Fruit fly (Drosophila melanogaster) whole organism, embryonic: ENCODE measurements around the gene CG1136.
A peak's percentile ranks its signal among the peaks of the same experiment; 100 is the strongest.

Experiments used
- Antp ChIP-seq: fragments of 200-800 bp; sonication (Bioruptor generic); optimal IDR thresholded peaks from 3 replicates; lab custom pipeline; 2016; ENCODE audit warnings: missing biosample characterization, missing genetic modification characterization
- BEAF-32 ChIP-seq: fragments of 200-800 bp; sonication (Bioruptor generic); optimal IDR thresholded peaks from 3 replicates; lab custom pipeline; 2017; ENCODE audit warnings: missing biosample characterization, missing genetic modification characterization, mild to moderate bottlenecking, moderate library complexity, missing genetic modification reagents
- CG10267 ChIP-seq: fragments of 200-800 bp; sonication (Bioruptor generic); optimal IDR thresholded peaks from 2 replicates; lab custom pipeline; 2018; ENCODE audit warnings: missing biosample characterization, mild to moderate bottlenecking, missing genetic modification characterization, moderate library complexity
- CG10431 ChIP-seq: fragments of 200-800 bp; sonication (Bioruptor generic); optimal IDR thresholded peaks from 3 replicates; lab custom pipeline; 2018; ENCODE audit warnings: missing biosample characterization, mild to moderate bottlenecking, missing genetic modification characterization
- CG10462 ChIP-seq: fragments of 200-800 bp; sonication (Bioruptor generic); optimal IDR thresholded peaks from 2 replicates; lab custom pipeline; 2016; ENCODE audit warnings: missing biosample characterization, missing genetic modification characterization
- CG11504 ChIP-seq: fragments of 200-800 bp; sonication (Bioruptor generic); optimal IDR thresholded peaks from 3 replicates; lab custom pipeline; 2019; ENCODE audit warnings: missing biosample characterization, mild to moderate bottlenecking, missing genetic modification characterization, moderate library complexity
- CG14710 ChIP-seq: fragments of 200-800 bp; sonication (Bioruptor generic); optimal IDR thresholded peaks from 3 replicates; lab custom pipeline; 2019; ENCODE audit warnings: missing biosample characterization, mild to moderate bottlenecking, missing genetic modification characterization, moderate library complexity
- CG15011 ChIP-seq: fragments of 200-800 bp; sonication (Bioruptor generic); optimal IDR thresholded peaks from 3 replicates; lab custom pipeline; 2018; ENCODE audit warnings: missing biosample characterization, mild to moderate bottlenecking, missing genetic modification characterization
- CG2199 ChIP-seq: fragments of 200-800 bp; sonication (Bioruptor generic); IDR thresholded peaks from 3 replicates; pipeline ENCODE4 v1.3.6; 2022; ENCODE audit warnings: missing biosample characterization, missing genetic modification characterization
- CG2678 ChIP-seq: fragments of 200-800 bp; sonication (Bioruptor generic); optimal IDR thresholded peaks from 3 replicates; lab custom pipeline; 2019; ENCODE audit warnings: missing biosample characterization, mild to moderate bottlenecking, missing genetic modification characterization, moderate library complexity
- CG33213 ChIP-seq: fragments of 200-800 bp; sonication (Bioruptor generic); optimal IDR thresholded peaks from 3 replicates; lab custom pipeline; 2016; ENCODE audit warnings: missing biosample characterization, missing genetic modification characterization
- CG3995 ChIP-seq: fragments of 200-800 bp; sonication (Bioruptor generic); optimal IDR thresholded peaks from 3 replicates; lab custom pipeline; 2016; ENCODE audit warnings: missing biosample characterization, missing genetic modification characterization
- CG6175 ChIP-seq: fragments of 200-800 bp; sonication (Bioruptor generic); IDR thresholded peaks from 3 replicates; pipeline ENCODE4 v1.3.6; 2022; ENCODE audit warnings: missing biosample characterization, missing genetic modification characterization
- CG8359 ChIP-seq: fragments of 200-800 bp; sonication (Bioruptor generic); optimal IDR thresholded peaks from 2 replicates; lab custom pipeline; 2017; ENCODE audit warnings: missing biosample characterization, mild to moderate bottlenecking, missing genetic modification characterization, borderline replicate concordance
- CG9797 ChIP-seq: fragments of 200-800 bp; sonication (Bioruptor generic); optimal IDR thresholded peaks from 3 replicates; lab custom pipeline; 2018; ENCODE audit warnings: missing biosample characterization, mild to moderate bottlenecking, missing genetic modification characterization
- CoRest ChIP-seq: fragments of 200-800 bp; sonication (Bioruptor generic); optimal IDR thresholded peaks from 3 replicates; lab custom pipeline; 2018; ENCODE audit warnings: missing biosample characterization, mild to moderate bottlenecking, missing genetic modification characterization, moderate library complexity
- Dad ChIP-seq: fragments of 200-800 bp; sonication (Bioruptor generic); optimal IDR thresholded peaks from 3 replicates; lab custom pipeline; 2016; ENCODE audit warnings: missing biosample characterization, missing genetic modification characterization
- Dek ChIP-seq: fragments of 200-800 bp; sonication (Bioruptor generic); optimal IDR thresholded peaks from 3 replicates; lab custom pipeline; 2019; ENCODE audit warnings: missing biosample characterization, mild to moderate bottlenecking, missing genetic modification characterization, moderate library complexity
- Dll ChIP-seq: fragments of 200-800 bp; sonication (Bioruptor generic); IDR thresholded peaks from 4 replicates; pipeline ENCODE4 v1.3.6; 2022; ENCODE audit warnings: missing biosample characterization, missing genetic modification characterization; ENCODE audit not compliant: partially characterized antibody
- Dp ChIP-seq: fragments of 200-800 bp; sonication (Bioruptor generic); optimal IDR thresholded peaks from 2 replicates; lab custom pipeline; 2018; ENCODE audit warnings: missing biosample characterization, mild to moderate bottlenecking, missing genetic modification characterization, moderate library complexity
- E2f2 ChIP-seq: fragments of 200-800 bp; sonication (Bioruptor generic); IDR thresholded peaks from 2 replicates; pipeline ENCODE4 v1.3.6; 2022; ENCODE audit warnings: missing biosample characterization, missing genetic modification characterization
- Hand ChIP-seq: fragments of 200-800 bp; sonication (Bioruptor generic); optimal IDR thresholded peaks from 2 replicates; lab custom pipeline; 2017; ENCODE audit warnings: mild to moderate bottlenecking, missing biosample characterization, missing genetic modification reagents, missing genetic modification characterization
- Med ChIP-seq: fragments of 200-800 bp; sonication (Bioruptor generic); peaks from one replicate; lab custom pipeline; 2016; ENCODE audit warnings: missing biosample characterization, missing genetic modification characterization, mild to moderate bottlenecking, inconsistent platforms, moderate library complexity
- PHDP ChIP-seq: fragments of 200-800 bp; sonication (Bioruptor generic); optimal IDR thresholded peaks from 3 replicates; lab custom pipeline; 2018; ENCODE audit warnings: missing biosample characterization, mild to moderate bottlenecking, missing genetic modification characterization, moderate library complexity
- Pdp1 ChIP-seq, 2 experiments: fragments of 200-800 bp; sonication (Bioruptor generic); optimal IDR thresholded peaks; 3 replicates each; lab custom pipeline; 2016; ENCODE audit warnings: missing biosample characterization in 2 of 2, missing genetic modification characterization in 2 of 2, mild to moderate bottlenecking in 1 of 2, moderate library complexity in 1 of 2
- Ravus ChIP-seq: fragments of 200-800 bp; sonication (Bioruptor generic); IDR thresholded peaks from 2 replicates; pipeline ENCODE4 v1.3.6; 2022; ENCODE audit warnings: missing biosample characterization, missing genetic modification characterization
- Sox100B ChIP-seq: fragments of 200-800 bp; sonication (Bioruptor generic); optimal IDR thresholded peaks from 3 replicates; lab custom pipeline; 2018; ENCODE audit warnings: missing biosample characterization, mild to moderate bottlenecking, missing genetic modification characterization
- Sry-δ ChIP-seq: fragments of 200-800 bp; sonication (Bioruptor generic); optimal IDR thresholded peaks from 2 replicates; lab custom pipeline; 2016; ENCODE audit warnings: missing biosample characterization, missing genetic modification characterization
- Xbp1 ChIP-seq: fragments of 200-800 bp; sonication (Bioruptor generic); optimal IDR thresholded peaks from 3 replicates; lab custom pipeline; 2016; ENCODE audit warnings: missing biosample characterization, mild to moderate bottlenecking, missing genetic modification characterization
- YL-1 ChIP-seq: fragments of 200-800 bp; sonication (Bioruptor generic); optimal IDR thresholded peaks from 3 replicates; lab custom pipeline; 2017; ENCODE audit warnings: missing biosample characterization, mild to moderate bottlenecking, missing genetic modification characterization
- amos ChIP-seq: fragments of 200-800 bp; sonication (Bioruptor generic); IDR thresholded peaks from 2 replicates; pipeline ENCODE4 v1.3.6; 2022; ENCODE audit warnings: missing biosample characterization, missing genetic modification characterization; ENCODE audit not compliant: partially characterized antibody
- bsh ChIP-seq, 2 experiments: fragments of 200-800 bp; sonication (Bioruptor generic); optimal IDR thresholded peaks; 2 replicates each; lab custom pipeline; 2017 to 2018; ENCODE audit warnings: mild to moderate bottlenecking in 2 of 2, missing biosample characterization in 2 of 2, missing genetic modification characterization in 2 of 2, moderate library complexity in 1 of 2
- cg ChIP-seq: fragments of 200-800 bp; sonication (Bioruptor generic); optimal IDR thresholded peaks from 3 replicates; lab custom pipeline; 2019; ENCODE audit warnings: missing biosample characterization, mild to moderate bottlenecking, missing genetic modification characterization, moderate library complexity
- gfzf ChIP-seq: fragments of 200-800 bp; sonication (Bioruptor generic); optimal IDR thresholded peaks from 2 replicates; lab custom pipeline; 2016; ENCODE audit warnings: missing biosample characterization, mild to moderate bottlenecking, missing genetic modification characterization, moderate library complexity
- hkb ChIP-seq, 2 experiments: fragments of 200-800 bp in 1 of 2; fragments of >200 bp in 1 of 2; sonication (Bioruptor generic) in 1 of 2; IDR thresholded peaks in 1 of 2; optimal IDR thresholded peaks in 1 of 2; 2 replicates each; pipeline versions ENCODE4 v1.3.6 to Lab custom; 2017 to 2022; ENCODE audit warnings: missing biosample characterization in 1 of 2, missing genetic modification characterization in 1 of 2
- kni ChIP-seq: fragments of 200-800 bp; sonication (Bioruptor generic); optimal IDR thresholded peaks from 3 replicates; lab custom pipeline; 2017; ENCODE audit warnings: mild to moderate bottlenecking, missing biosample characterization, missing genetic modification reagents, missing genetic modification characterization
- nerfin-2 ChIP-seq: fragments of 200-800 bp; sonication (Bioruptor generic); IDR thresholded peaks from 2 replicates; pipeline ENCODE4 v1.3.6; 2022; ENCODE audit warnings: missing biosample characterization, missing genetic modification characterization; ENCODE audit not compliant: partially characterized antibody
- p53 ChIP-seq: fragments of 200-800 bp; sonication (Bioruptor generic); optimal IDR thresholded peaks from 2 replicates; lab custom pipeline; 2016; ENCODE audit warnings: missing biosample characterization, missing genetic modification characterization
- repo ChIP-seq: fragments of 200-800 bp; sonication (Bioruptor generic); optimal IDR thresholded peaks from 2 replicates; lab custom pipeline; 2016; ENCODE audit warnings: missing biosample characterization, missing genetic modification characterization
- row ChIP-seq: fragments of 200-800 bp; sonication (Bioruptor generic); IDR thresholded peaks from 3 replicates; pipeline ENCODE4 v1.3.6; 2022; ENCODE audit warnings: missing biosample characterization, missing genetic modification characterization
- scrt ChIP-seq: fragments of 200-800 bp; sonication (Bioruptor generic); optimal IDR thresholded peaks from 2 replicates; lab custom pipeline; 2018; ENCODE audit warnings: missing biosample characterization, mild to moderate bottlenecking, missing genetic modification characterization, moderate library complexity
- sd ChIP-seq: fragments of 200-800 bp; sonication (Bioruptor generic); optimal IDR thresholded peaks from 3 replicates; lab custom pipeline; 2018; ENCODE audit warnings: missing biosample characterization, mild to moderate bottlenecking, missing genetic modification characterization, moderate library complexity
- sens ChIP-seq: fragments of 200-800 bp; sonication (Bioruptor generic); peaks from one replicate; lab custom pipeline; 2016; ENCODE audit warnings: missing biosample characterization, missing genetic modification characterization
- sisA ChIP-seq: fragments of 200-800 bp; sonication (Bioruptor generic); IDR thresholded peaks from 2 replicates; pipeline ENCODE4 v1.3.6; 2022; ENCODE audit warnings: missing biosample characterization, missing genetic modification characterization
- tap ChIP-seq: fragments of 200-800 bp; optimal IDR thresholded peaks from 3 replicates; lab custom pipeline; 2019; ENCODE audit warnings: missing biosample characterization, mild to moderate bottlenecking, missing genetic modification characterization, moderate library complexity
- trem ChIP-seq: fragments of 200-800 bp; optimal IDR thresholded peaks from 3 replicates; lab custom pipeline; 2019; ENCODE audit warnings: missing biosample characterization, mild to moderate bottlenecking, missing genetic modification characterization, moderate library complexity
- twi ChIP-seq: fragments of 200-800 bp; optimal IDR thresholded peaks from 2 replicates; lab custom pipeline; 2019; ENCODE audit warnings: missing biosample characterization, mild to moderate bottlenecking, missing genetic modification characterization, moderate library complexity
- wek ChIP-seq: fragments of 200-800 bp; sonication (Bioruptor generic); optimal IDR thresholded peaks from 3 replicates; lab custom pipeline; 2018; ENCODE audit warnings: missing biosample characterization, mild to moderate bottlenecking, missing genetic modification characterization, moderate library complexity

Gene CG1136

DNA sequence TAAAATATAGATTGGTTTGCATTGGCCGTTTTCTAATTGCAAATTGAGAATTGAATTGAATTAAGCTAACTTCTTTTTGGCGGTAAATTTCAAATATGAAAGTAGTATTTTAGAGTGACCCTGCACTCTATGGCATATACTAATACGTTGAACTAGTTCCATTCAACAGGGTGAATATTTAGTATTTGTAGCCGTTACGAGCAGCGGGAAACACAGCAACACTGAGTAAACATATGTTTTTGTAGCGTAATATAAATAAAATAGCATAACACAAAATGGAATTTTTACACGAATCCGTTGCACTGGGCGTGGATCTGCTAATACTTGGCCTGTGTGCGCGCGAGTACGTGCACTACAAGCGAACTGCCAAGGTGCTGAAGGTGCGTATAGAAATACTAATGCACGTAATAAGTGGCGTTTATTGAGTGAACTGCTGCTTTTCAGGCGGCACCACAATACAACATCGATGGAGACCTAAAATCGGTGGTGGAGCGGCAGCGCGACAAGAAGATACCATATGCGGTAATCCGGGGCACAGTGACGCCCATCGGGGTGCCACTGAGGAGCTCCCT lies 25.1 kb upstream of the CG1136 start, which contains the start of gene Mul1 (continued):
- no peak for TF ChIP-seq Antp
- TF ChIP-seq Dek (tag; lab: Kevin White, UChicago) = no peak
- TF ChIP-seq Dll (GFP tag; lab: Robert Waterston, UW) = no peak
- TF ChIP-seq sens (GFP tag; lab: Kevin White, UChicago) = peak; percentile 53
- no peak for TF ChIP-seq CG10462 (GFP tag; lab: Kevin White, UChicago)
- no peak for TF ChIP-seq Ravus (GFP tag; lab: Robert Waterston, UW)
- TF ChIP-seq CG15011 (GFP tag; lab: Kevin White, UChicago) = no peak
- no peak for TF ChIP-seq CG6175
- peak; percentile 78 for TF ChIP-seq CG9797 (GFP tag; lab: Kevin White, UChicago)
- peak; percentile 10 for TF ChIP-seq PHDP (tag; lab: Kevin White, UChicago)
- no peak for TF ChIP-seq CG3995 (GFP tag; lab: Kevin White, UChicago)
- TF ChIP-seq cg = no peak
- TF ChIP-seq CoRest = peak; percentile 11
- peak; percentile 19 for TF ChIP-seq CG10267 (tag; lab: Kevin White, UChicago)
- no peak for TF ChIP-seq Hand (GFP tag; lab: Kevin White, UChicago)
- TF ChIP-seq scrt (GFP tag; lab: Kevin White, UChicago) = peak; percentile 83
- TF ChIP-seq BEAF-32 = peak; percentile 36
- no peak for TF ChIP-seq kni
- no peak for TF ChIP-seq CG2199 (GFP tag; lab: Robert Waterston, UW)
- peak; percentile 88 for TF ChIP-seq gfzf (GFP tag; lab: Kevin White, UChicago)
- no peak for TF ChIP-seq hkb (optimal IDR thresholded peaks at IDR 0.05; lab: Kevin White, UChicago)
- TF ChIP-seq hkb (GFP tag; IDR thresholded peaks at IDR 0.05; lab: Robert Waterston, UW) = 0 out of 2 replicates have a peak, but pooled peaks have one; percentile 8
- TF ChIP-seq Med = peak; percentile 75
- no peak for TF ChIP-seq tap (tag; lab: Kevin White, UChicago)
- TF ChIP-seq p53 = no peak
- peak; percentile 42 for TF ChIP-seq YL-1 (GFP tag; lab: Kevin White, UChicago)
- TF ChIP-seq sisA (GFP tag; lab: Robert Waterston, UW) = no peak
- peak; percentile 33 for TF ChIP-seq twi (tag; lab: Kevin White, UChicago)
- TF ChIP-seq Pdp1 (GFP tag; optimal IDR thresholded peaks at IDR 0.05; lab: Kevin White, UChicago) = peak in 1 of 2 experiments; percentile 77
- TF ChIP-seq amos (GFP tag; lab: Robert Waterston, UW) = peak; percentile 38; the same call in 1 of the 2 replicates
- peak; percentile 93 for TF ChIP-seq E2f2 (GFP tag; lab: Robert Waterston, UW)
- no peak for TF ChIP-seq CG2678 (tag; lab: Kevin White, UChicago)
- TF ChIP-seq Sox100B (GFP tag; lab: Kevin White, UChicago) = no peak
- TF ChIP-seq bsh (GFP tag; optimal IDR thresholded peaks at IDR 0.05; lab: Kevin White, UChicago) = no peak
- TF ChIP-seq Xbp1 (GFP tag; lab: Kevin White, UChicago) = no peak
- peak; percentile 10 for TF ChIP-seq sd (tag; lab: Kevin White, UChicago)
- no peak for TF ChIP-seq repo (GFP tag; lab: Kevin White, UChicago)
- TF ChIP-seq Dp = peak; percentile 91
- peak; percentile 27; the same call in 1 of the 3 replicates for TF ChIP-seq row (GFP tag; lab: Robert Waterston, UW)
- no peak for TF ChIP-seq CG8359 (GFP tag; lab: Kevin White, UChicago)
- no peak for TF ChIP-seq Dad
- TF ChIP-seq CG10431 (GFP tag; lab: Kevin White, UChicago) = no peak
- TF ChIP-seq trem = peak; percentile 43
- peak; percentile 54 for TF ChIP-seq CG33213 (GFP tag; lab: Kevin White, UChicago)
- TF ChIP-seq wek = no peak
- no peak for TF ChIP-seq CG11504 (tag; lab: Kevin White, UChicago)
- peak; percentile 56 for TF ChIP-seq CG14710
- peak; percentile 6 for TF ChIP-seq Sry-δ (GFP tag; lab: Kevin White, UChicago)
- TF ChIP-seq nerfin-2 (GFP tag; lab: Robert Waterston, UW) = no peak
